Worm (Caenorhabditis elegans) whole organism, L2 larva: Measurements from ENCODE around the gene F46H5.11.

Experiments
- ZK546.5 ChIP-seq: sonication (generic microtip); optimal IDR thresholded peaks from 2 replicates; lab custom pipeline; 2017; ENCODE audit warnings: missing biosample characterization, missing genetic modification characterization
- ama-1 ChIP-seq: fragments of 150-350 bp; optimal IDR thresholded peaks from 2 replicates; lab custom pipeline; 2018; ENCODE audit warnings: inconsistent platforms
- crh-2 ChIP-seq: sonication (generic microtip); optimal IDR thresholded peaks from 2 replicates; lab custom pipeline; 2017; ENCODE audit warnings: missing biosample characterization, missing genetic modification characterization
- elt-3 ChIP-seq: sonication (generic microtip); optimal IDR thresholded peaks from 2 replicates; lab custom pipeline; 2017; ENCODE audit warnings: missing biosample characterization, missing genetic modification characterization
- fos-1 ChIP-seq: fragments of 150-350 bp; optimal IDR thresholded peaks from 2 replicates; lab custom pipeline; 2014; ENCODE audit warnings: missing biosample characterization, missing genetic modification characterization
- lin-13 ChIP-seq: fragments of 150-350 bp; optimal IDR thresholded peaks from 2 replicates; lab custom pipeline; 2014; ENCODE audit warnings: missing biosample characterization, missing genetic modification reagents, missing genetic modification characterization
- nhr-23 ChIP-seq: fragments of 150-350 bp; optimal IDR thresholded peaks from 2 replicates; lab custom pipeline; 2014; ENCODE audit warnings: missing biosample characterization, missing genetic modification reagents, missing genetic modification characterization
- skn-1 ChIP-seq: sonication (generic microtip); optimal IDR thresholded peaks from 2 replicates; lab custom pipeline; 2017; ENCODE audit warnings: missing biosample characterization, missing genetic modification characterization
- unc-39 ChIP-seq: fragments of 150-350 bp; optimal IDR thresholded peaks from 2 replicates; lab custom pipeline; 2014; ENCODE audit warnings: missing biosample characterization, missing genetic modification characterization
- zag-1 ChIP-seq: fragments of 150-350 bp; optimal IDR thresholded peaks from 2 replicates; lab custom pipeline; 2014; ENCODE audit warnings: missing biosample characterization, missing genetic modification characterization

DNA sequence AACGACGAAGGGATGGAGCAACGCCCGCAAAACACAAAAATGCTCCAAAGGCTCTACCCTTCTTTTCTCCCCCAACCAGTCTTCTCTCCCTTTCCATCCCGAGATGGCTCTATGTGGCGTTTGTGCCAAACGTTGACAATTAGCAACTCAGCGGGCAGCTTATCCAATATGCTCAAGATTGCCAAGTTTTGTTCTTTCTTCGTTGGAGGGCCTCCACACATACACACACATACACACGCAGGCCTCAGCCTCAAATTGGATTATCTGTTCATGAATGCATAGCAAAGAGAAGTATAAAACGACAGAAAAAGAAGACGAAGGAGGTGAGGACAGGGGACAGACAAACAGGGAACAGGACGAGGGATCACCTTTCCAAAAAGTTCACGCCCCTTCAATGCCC lies 9.5 kb upstream of the F46H5.11 start:
- TF ChIP-seq elt-3: no peak
- TF ChIP-seq lin-13 (GFP tag; lab: Kevin White, UChicago): no peak
- no peak for TF ChIP-seq nhr-23 (tag; lab: Kevin White, UChicago)
- no peak for TF ChIP-seq skn-1 (tag; lab: Kevin White, UChicago)
- no peak for TF ChIP-seq zag-1 (tag; lab: Kevin White, UChicago)
- TF ChIP-seq unc-39 (tag; lab: Kevin White, UChicago): no peak
- TF ChIP-seq crh-2 (tag; lab: Kevin White, UChicago): no peak
- TF ChIP-seq ZK546.5 (tag; lab: Kevin White, UChicago): no peak
- TF ChIP-seq ama-1: no peak
- TF ChIP-seq fos-1: no peak
